Fruit fly (Drosophila melanogaster): ENCODE data around the gene CG7131.

- TF ChIP-seq OdsH (GFP tag; optimal IDR thresholded peaks at IDR 0.05) (no peak), Jra (GFP tag; optimal IDR thresholded peaks at IDR 0.05) (no peak), Dfd (GFP tag; optimal IDR thresholded peaks at IDR 0.05) (no peak), Myc (optimal IDR thresholded peaks at IDR 0.05) (no peak), CrebA (GFP tag; optimal IDR thresholded peaks at IDR 0.05; ENCODE audit: borderline replicate concordance) (no peak), jim (GFP tag; optimal IDR thresholded peaks at IDR 0.05) (no peak), tai (GFP tag; optimal IDR thresholded peaks at IDR 0.05) (no peak), pan (optimal IDR thresholded peaks at IDR 0.05) (no peak)
Measured at dm6 chr3R:18302749-18303148, 14.2 kb upstream of the CG7131 start, which contains the start of gene CG7126.

All from whole organism, wandering third instar larva.